Worm (Caenorhabditis elegans) whole organism, L2 larva: ENCODE measurements around the gene lin-7.

ENCODE experiments used
- ama-1 ChIP-seq: fragments of 150-350 bp; optimal IDR thresholded peaks from 2 replicates; lab custom pipeline; 2018; ENCODE audit warnings: inconsistent platforms
- blmp-1 ChIP-seq: sonication (generic microtip); optimal IDR thresholded peaks from 2 replicates; lab custom pipeline; 2017; ENCODE audit warnings: missing genetic modification characterization, mild to moderate bottlenecking, missing compliant biosample characterization, antibody characterized with exemption, moderate library complexity; ENCODE audit not compliant: insufficient read depth
- lin-13 ChIP-seq: fragments of 150-350 bp; optimal IDR thresholded peaks from 2 replicates; lab custom pipeline; 2014; ENCODE audit warnings: missing biosample characterization, missing genetic modification reagents, missing genetic modification characterization
- lin-39 ChIP-seq: fragments of 150-350 bp; optimal IDR thresholded peaks from 2 replicates; lab custom pipeline; 2014; ENCODE audit warnings: missing biosample characterization, missing genetic modification reagents, missing genetic modification characterization
- nhr-237 ChIP-seq: fragments of 150-350 bp; optimal IDR thresholded peaks from 2 replicates; lab custom pipeline; 2014; ENCODE audit warnings: missing biosample characterization, missing genetic modification characterization
- sma-3 ChIP-seq: sonication (generic microtip); optimal IDR thresholded peaks from 2 replicates; lab custom pipeline; 2016; ENCODE audit warnings: missing genetic modification reagents, missing genetic modification characterization, missing compliant biosample characterization
- snpc-4 ChIP-seq: fragments of 150-350 bp; optimal IDR thresholded peaks from 2 replicates; lab custom pipeline; 2014; ENCODE audit warnings: missing biosample characterization, missing genetic modification characterization
- unc-62 ChIP-seq: fragments of 150-350 bp; optimal IDR thresholded peaks from 2 replicates; lab custom pipeline; 2014; ENCODE audit warnings: missing biosample characterization, missing genetic modification reagents, missing genetic modification characterization

ce11 chrII:14319227-14319626 lies 30.0 kb downstream of the lin-7 start:
- TF ChIP-seq ama-1 (lab: Kevin White, UChicago), result no peak
- TF ChIP-seq blmp-1 (tag; lab: Kevin White, UChicago), result no peak
- no peak for TF ChIP-seq snpc-4 (tag; lab: Kevin White, UChicago)
- TF ChIP-seq nhr-237 (tag; lab: Kevin White, UChicago), result no peak
- TF ChIP-seq unc-62 (GFP tag; lab: Kevin White, UChicago), result no peak
- TF ChIP-seq sma-3 (GFP tag; lab: Kevin White, UChicago), result no peak
- no peak for TF ChIP-seq lin-39 (tag; lab: Kevin White, UChicago)
- TF ChIP-seq lin-13 (GFP tag; lab: Kevin White, UChicago), result no peak
